Fruit fly (Drosophila melanogaster) Kc167 (cell line): ENCODE data around the gene CG18294.

Experiments
- Myc ChIP-seq: fragments of >200 bp; optimal IDR thresholded peaks from 2 replicates; lab custom pipeline; 2017; ENCODE audit warnings: missing external identifiers
- Sin3A ChIP-seq: fragments of >200 bp; optimal IDR thresholded peaks from 2 replicates; lab custom pipeline; 2018; ENCODE audit warnings: missing external identifiers
- h ChIP-seq: fragments of >200 bp; optimal IDR thresholded peaks from 3 replicates; lab custom pipeline; 2018; ENCODE audit warnings: missing external identifiers
- psq ChIP-seq: fragments of >200 bp; optimal IDR thresholded peaks from 2 replicates; lab custom pipeline; 2017; ENCODE audit warnings: missing external identifiers

- TF ChIP-seq Myc (lab: Kevin White, UChicago) (no peak), h (lab: Kevin White, UChicago) (no peak), Sin3A (lab: Kevin White, UChicago) (no peak), psq (lab: Kevin White, UChicago) (no peak)
Measured at dm6 chr3L:19482014-19482413, 6.6 kb upstream of the CG18294 start.
